Worm (Caenorhabditis elegans): ENCODE results near the gene fbxa-24.

DNA sequence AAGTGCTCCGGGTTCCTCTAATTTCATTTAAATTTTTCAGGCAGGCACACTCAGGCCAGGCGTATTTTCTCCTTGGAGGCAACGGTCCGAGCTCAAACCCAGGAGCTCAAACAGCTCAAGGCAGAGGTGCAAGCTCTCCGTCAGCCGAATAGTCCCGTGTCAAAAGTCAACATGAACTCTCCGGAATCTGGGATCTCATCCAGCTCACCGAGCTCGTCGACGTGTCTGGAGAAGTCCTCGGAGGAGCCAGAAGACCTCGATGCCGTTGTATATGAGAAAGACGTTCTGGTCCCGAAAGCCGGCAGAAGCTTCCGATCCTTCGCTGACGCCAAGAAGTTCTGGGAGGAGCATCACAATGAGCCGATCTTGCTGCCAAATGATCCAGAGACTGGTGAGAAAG, 30.6 kb upstream of the fbxa-24 start:
- TF ChIP-seq nhr-237 (tag; optimal IDR thresholded peaks at IDR 0.05): no peak
- no peak for TF ChIP-seq vab-15 (tag; optimal IDR thresholded peaks at IDR 0.05)
- TF ChIP-seq unc-62 (GFP tag; optimal IDR thresholded peaks at IDR 0.05): no peak
- TF ChIP-seq nhr-47 (tag; optimal IDR thresholded peaks at IDR 0.05): no peak
- no peak for TF ChIP-seq nhr-12 (tag; optimal IDR thresholded peaks at IDR 0.05)
- no peak for TF ChIP-seq tbx-2 (tag; optimal IDR thresholded peaks at IDR 0.05)
- no peak for TF ChIP-seq unc-30 (tag; optimal IDR thresholded peaks at IDR 0.05)
- TF ChIP-seq nhr-28 (tag; optimal IDR thresholded peaks at IDR 0.05): no peak
